Worm (Caenorhabditis elegans) whole organism, L3 larva: ENCODE data around the gene F45D3.1.

Experiments used
- ZK546.5 ChIP-seq: sonication (generic microtip); optimal IDR thresholded peaks from 2 replicates; lab custom pipeline; 2017; ENCODE audit warnings: missing biosample characterization, missing genetic modification characterization
- aly-2 ChIP-seq: fragments of 150-350 bp; optimal IDR thresholded peaks from 2 replicates; lab custom pipeline; 2014; ENCODE audit warnings: missing biosample characterization, missing genetic modification characterization
- ama-1 ChIP-seq: fragments of 150-350 bp; optimal IDR thresholded peaks from 2 replicates; lab custom pipeline; 2018
- ceh-9 ChIP-seq: sonication (generic microtip); optimal IDR thresholded peaks from 2 replicates; lab custom pipeline; 2018; ENCODE audit warnings: missing biosample characterization, missing genetic modification characterization
- daf-12 ChIP-seq: fragments of 150-350 bp; optimal IDR thresholded peaks from 2 replicates; lab custom pipeline; 2014; ENCODE audit warnings: missing biosample characterization, missing genetic modification reagents, missing genetic modification characterization
- egl-27 ChIP-seq: sonication (generic microtip); optimal IDR thresholded peaks from 4 replicates; lab custom pipeline; 2017; ENCODE audit warnings: missing biosample characterization, missing genetic modification reagents, missing genetic modification characterization
- egl-5 ChIP-seq: fragments of 150-350 bp; optimal IDR thresholded peaks from 2 replicates; lab custom pipeline; 2017; ENCODE audit warnings: missing biosample characterization, missing genetic modification reagents, missing genetic modification characterization, inconsistent platforms
- elt-1 ChIP-seq: fragments of 150-350 bp; optimal IDR thresholded peaks from 2 replicates; lab custom pipeline; 2014; ENCODE audit warnings: missing biosample characterization, missing genetic modification characterization
- elt-2 ChIP-seq: sonication (generic microtip); optimal IDR thresholded peaks from 2 replicates; lab custom pipeline; 2016; ENCODE audit warnings: missing genetic modification reagents, mild to moderate bottlenecking, missing genetic modification characterization, missing compliant biosample characterization
- eor-1 ChIP-seq, 2 experiments: fragments of 150-350 bp; optimal IDR thresholded peaks; 2 replicates each; lab custom pipeline; 2014 to 2018; ENCODE audit warnings: missing biosample characterization in 2 of 2, missing genetic modification characterization in 2 of 2
- fkh-10 ChIP-seq: sonication (generic microtip); optimal IDR thresholded peaks from 2 replicates; lab custom pipeline; 2017; ENCODE audit warnings: missing biosample characterization, missing genetic modification reagents, missing genetic modification characterization
- fkh-2 ChIP-seq: fragments of 150-350 bp; optimal IDR thresholded peaks from 2 replicates; lab custom pipeline; 2014; ENCODE audit warnings: missing biosample characterization, missing genetic modification reagents, missing genetic modification characterization
- fos-1 ChIP-seq: fragments of 150-350 bp; optimal IDR thresholded peaks from 2 replicates; lab custom pipeline; 2014; ENCODE audit warnings: missing biosample characterization, missing genetic modification characterization
- hmg-11 ChIP-seq: sonication (generic microtip); optimal IDR thresholded peaks from 2 replicates; lab custom pipeline; 2016; ENCODE audit warnings: missing genetic modification characterization, missing compliant biosample characterization
- lin-15B ChIP-seq: fragments of 150-350 bp; optimal IDR thresholded peaks from 2 replicates; lab custom pipeline; 2014; ENCODE audit warnings: missing biosample characterization, missing genetic modification characterization
- lin-39 ChIP-seq: fragments of 150-350 bp; optimal IDR thresholded peaks from 2 replicates; lab custom pipeline; 2018; ENCODE audit warnings: missing biosample characterization, missing genetic modification reagents, missing genetic modification characterization
- nfya-1 ChIP-seq: sonication (generic microtip); optimal IDR thresholded peaks from 2 replicates; lab custom pipeline; 2017; ENCODE audit warnings: missing genetic modification characterization, mild to moderate bottlenecking, missing compliant biosample characterization, antibody characterized with exemption, moderate library complexity; ENCODE audit not compliant: insufficient read depth
- nhr-11 ChIP-seq: fragments of 150-350 bp; optimal IDR thresholded peaks from 2 replicates; lab custom pipeline; 2014; ENCODE audit warnings: missing biosample characterization, missing genetic modification characterization
- nhr-12 ChIP-seq: fragments of 150-350 bp; optimal IDR thresholded peaks from 2 replicates; lab custom pipeline; 2014; ENCODE audit warnings: missing biosample characterization, missing genetic modification characterization
- nhr-23 ChIP-seq: fragments of 150-350 bp; optimal IDR thresholded peaks from 2 replicates; lab custom pipeline; 2014; ENCODE audit warnings: missing biosample characterization, missing genetic modification reagents, missing genetic modification characterization
- nhr-237 ChIP-seq: fragments of 150-350 bp; optimal IDR thresholded peaks from 2 replicates; lab custom pipeline; 2014; ENCODE audit warnings: missing biosample characterization, missing genetic modification characterization
- nhr-25 ChIP-seq: sonication (generic microtip); optimal IDR thresholded peaks from 2 replicates; lab custom pipeline; 2017; ENCODE audit warnings: missing biosample characterization, missing genetic modification characterization
- nhr-28 ChIP-seq: fragments of 150-350 bp; optimal IDR thresholded peaks from 2 replicates; lab custom pipeline; 2014; ENCODE audit warnings: missing biosample characterization, missing genetic modification characterization
- nhr-43 ChIP-seq: sonication (generic microtip); optimal IDR thresholded peaks from 2 replicates; lab custom pipeline; 2016; ENCODE audit warnings: mild to moderate bottlenecking, missing genetic modification characterization, missing compliant biosample characterization; ENCODE audit not compliant: poor library complexity, severe bottlenecking
- nhr-67 ChIP-seq: fragments of 150-350 bp; optimal IDR thresholded peaks from 2 replicates; lab custom pipeline; 2014; ENCODE audit warnings: missing biosample characterization, missing genetic modification characterization
- nhr-77 ChIP-seq: fragments of 150-350 bp; optimal IDR thresholded peaks from 2 replicates; lab custom pipeline; 2014; ENCODE audit warnings: missing biosample characterization, missing genetic modification characterization
- pha-4 ChIP-seq: fragments of 150-350 bp; optimal IDR thresholded peaks from 2 replicates; lab custom pipeline; 2014; ENCODE audit warnings: missing biosample characterization, missing genetic modification reagents, missing genetic modification characterization
- pqm-1 ChIP-seq: fragments of 150-350 bp; optimal IDR thresholded peaks from 2 replicates; lab custom pipeline; 2017; ENCODE audit warnings: missing biosample characterization, missing genetic modification characterization, inconsistent platforms
- skn-1 ChIP-seq: fragments of 150-350 bp; optimal IDR thresholded peaks from 2 replicates; lab custom pipeline; 2014; ENCODE audit warnings: missing biosample characterization, missing genetic modification characterization
- snpc-4 ChIP-seq: fragments of 150-350 bp; optimal IDR thresholded peaks from 2 replicates; lab custom pipeline; 2014; ENCODE audit warnings: missing biosample characterization, missing genetic modification characterization
- unc-39 ChIP-seq: sonication (generic microtip); optimal IDR thresholded peaks from 4 replicates; lab custom pipeline; 2017; ENCODE audit warnings: missing biosample characterization, missing genetic modification characterization
- unc-62 ChIP-seq: fragments of 150-350 bp; sonication (generic microtip); optimal IDR thresholded peaks from 4 replicates; lab custom pipeline; 2014; ENCODE audit warnings: missing biosample characterization, missing genetic modification reagents, missing genetic modification characterization
- zag-1 ChIP-seq: fragments of 150-350 bp; optimal IDR thresholded peaks from 2 replicates; lab custom pipeline; 2014; ENCODE audit warnings: missing biosample characterization, missing genetic modification characterization
- ztf-11 ChIP-seq: fragments of 150-350 bp; optimal IDR thresholded peaks from 2 replicates; lab custom pipeline; 2014; ENCODE audit warnings: missing biosample characterization, missing genetic modification characterization

The F45D3.1 gene

ce11 chrV:12536409-12537038, 9.7 kb downstream of the F45D3.1 start:
- TF ChIP-seq snpc-4 (tag; lab: Kevin White, UChicago) (no peak), nhr-25 (tag; lab: Kevin White, UChicago) (peak; percentile 31), nhr-23 (tag; lab: Kevin White, UChicago) (peak; percentile 43), ceh-9 (tag; lab: Kevin White, UChicago) (no peak), nfya-1 (peak; percentile 16), lin-39 (tag; lab: Kevin White, UChicago) (peak; percentile 57)

DNA sequence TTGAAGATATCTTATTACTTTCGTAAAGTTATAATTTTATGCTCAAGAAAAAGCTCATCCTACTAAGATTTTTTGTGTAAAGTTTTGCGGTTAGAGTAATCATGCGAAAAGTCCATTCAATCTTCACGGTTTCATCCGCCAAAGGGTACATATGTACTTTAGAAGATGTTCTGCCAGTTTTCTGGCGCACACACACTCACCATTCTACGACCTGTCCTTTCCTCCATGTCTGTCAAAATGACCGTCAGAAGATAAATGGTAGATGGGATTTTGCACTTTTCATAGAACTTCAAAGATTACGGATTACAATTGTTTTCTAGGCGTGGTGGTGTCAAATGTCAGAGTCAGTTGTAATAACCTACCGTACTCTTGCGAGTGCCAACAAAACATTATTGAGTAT, 10.6 kb downstream of the F45D3.1 start:
- peak; percentile 59 for TF ChIP-seq elt-1 (tag; lab: Kevin White, UChicago)
- TF ChIP-seq nhr-23 (tag; lab: Kevin White, UChicago), result peak; percentile 81
- no peak for TF ChIP-seq ztf-11 (tag; lab: Kevin White, UChicago)
- no peak for TF ChIP-seq nhr-67 (tag; lab: Kevin White, UChicago)
- no peak for TF ChIP-seq nhr-28 (tag; lab: Kevin White, UChicago)
- TF ChIP-seq egl-27 (tag; lab: Kevin White, UChicago), result no peak
- TF ChIP-seq daf-12 (tag; lab: Kevin White, UChicago), result peak; percentile 57
- TF ChIP-seq nhr-25 (tag; lab: Kevin White, UChicago), result peak; percentile 84
- TF ChIP-seq egl-5, result no peak
- peak; percentile 68 for TF ChIP-seq unc-62 (GFP tag; lab: Kevin White, UChicago)
- no peak for TF ChIP-seq fkh-10
- TF ChIP-seq eor-1 (tag; optimal IDR thresholded peaks at IDR 0.05; lab: Kevin White, UChicago), result no peak
- no peak for TF ChIP-seq nhr-12 (tag; lab: Kevin White, UChicago)
- TF ChIP-seq nhr-237 (tag; lab: Kevin White, UChicago), result no peak

DNA sequence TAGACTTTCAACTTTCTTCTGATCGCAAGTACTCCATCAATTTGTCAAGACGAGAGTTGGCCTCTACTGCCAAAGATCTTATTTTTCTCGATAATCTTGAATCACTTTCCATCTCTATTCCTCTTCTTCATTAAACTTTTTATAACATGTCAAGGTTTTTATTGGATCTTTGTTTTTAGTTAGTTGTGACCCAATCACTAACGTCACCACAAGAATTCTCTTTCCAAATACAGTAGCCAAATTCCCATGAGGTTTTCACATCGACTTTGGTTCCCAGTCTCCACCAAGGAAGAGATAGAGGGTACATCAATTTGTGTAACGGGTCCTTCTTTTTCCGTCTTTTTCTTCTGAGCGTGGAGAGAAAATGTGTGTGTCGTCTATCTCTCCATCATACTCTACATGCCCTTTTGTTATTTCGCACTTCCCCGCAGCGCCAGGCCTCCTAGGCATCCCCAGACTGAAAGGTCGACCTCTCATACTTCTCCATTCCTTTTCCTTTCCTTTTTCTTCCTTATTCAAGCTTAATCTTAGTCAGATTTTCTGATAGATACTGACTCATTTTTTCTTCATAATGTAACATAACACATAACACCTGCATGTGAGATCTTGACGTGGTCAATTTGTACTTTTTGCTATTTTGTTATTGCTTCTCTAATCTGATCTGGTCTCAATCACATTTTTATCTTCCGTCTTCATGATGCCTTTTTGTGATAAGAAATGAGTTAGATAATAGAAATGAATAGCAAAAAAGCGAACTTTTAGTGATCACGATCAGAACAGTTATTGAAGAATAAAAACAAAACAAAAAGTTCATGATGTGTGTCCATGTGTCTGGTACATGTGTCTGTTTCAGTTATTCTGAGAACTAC, 12.4 kb downstream of the F45D3.1 start:
- TF ChIP-seq lin-15B, result no peak
- TF ChIP-seq pha-4 (tag; lab: Kevin White, UChicago), result no peak
- TF ChIP-seq aly-2 (tag; lab: Kevin White, UChicago), result no peak
- no peak for TF ChIP-seq egl-5
- no peak for TF ChIP-seq pqm-1 (tag; lab: Kevin White, UChicago)
- peak; percentile 27 for TF ChIP-seq nhr-25 (tag; lab: Kevin White, UChicago)
- TF ChIP-seq skn-1, result no peak
- peak; percentile 3 for TF ChIP-seq lin-39 (tag; lab: Kevin White, UChicago)
- TF ChIP-seq nhr-237 (tag; lab: Kevin White, UChicago), result no peak
- peak; percentile 39 for TF ChIP-seq nfya-1
- TF ChIP-seq ztf-11 (tag; lab: Kevin White, UChicago), result no peak
- no peak for TF ChIP-seq nhr-43 (tag; lab: Kevin White, UChicago)
- no peak for TF ChIP-seq egl-27 (tag; lab: Kevin White, UChicago)
- TF ChIP-seq unc-62 (GFP tag; lab: Kevin White, UChicago), result no peak
- no peak for TF ChIP-seq nhr-23 (tag; lab: Kevin White, UChicago)
- TF ChIP-seq snpc-4 (tag; lab: Kevin White, UChicago), result no peak
- no peak for TF ChIP-seq ama-1
- TF ChIP-seq hmg-11 (tag; lab: Kevin White, UChicago), result peak; percentile 24
- TF ChIP-seq elt-1 (tag; lab: Kevin White, UChicago), result peak; percentile 95
- TF ChIP-seq nhr-12 (tag; lab: Kevin White, UChicago), result no peak
- no peak for TF ChIP-seq fkh-10

DNA sequence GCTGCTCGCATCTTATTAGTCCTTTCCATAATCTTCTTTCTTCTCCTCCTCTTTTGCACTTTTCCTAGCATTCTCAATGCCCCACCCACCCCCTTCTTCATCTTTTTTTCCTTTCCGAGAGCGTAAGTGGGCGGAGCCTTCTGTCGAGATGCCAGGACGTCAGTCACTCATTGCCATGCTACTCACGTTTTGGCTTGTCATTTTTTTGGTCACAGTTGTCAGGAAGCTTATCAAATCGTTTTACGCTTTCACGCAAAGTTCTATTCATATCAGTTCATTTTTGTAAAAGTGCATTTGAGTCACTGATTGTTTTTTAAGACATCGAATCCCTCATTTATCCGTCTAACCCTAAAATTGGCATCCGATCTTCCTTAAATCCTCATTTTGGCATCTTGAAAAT, 13.2 kb downstream of the F45D3.1 start:
- TF ChIP-seq elt-2 (tag; lab: Kevin White, UChicago), result peak; percentile 5
- peak; percentile 37 for TF ChIP-seq daf-12 (tag; lab: Kevin White, UChicago)
- peak; percentile 45 for TF ChIP-seq nfya-1
- peak; percentile 88 for TF ChIP-seq unc-62 (GFP tag; lab: Kevin White, UChicago)
- no peak for TF ChIP-seq nhr-67 (tag; lab: Kevin White, UChicago)
- no peak for TF ChIP-seq elt-1 (tag; lab: Kevin White, UChicago)
- peak; percentile 25 for TF ChIP-seq nhr-23 (tag; lab: Kevin White, UChicago)
- no peak for TF ChIP-seq lin-39 (tag; lab: Kevin White, UChicago)

ce11 chrV:12540739-12541138, 13.9 kb downstream of the F45D3.1 start, which contains the start of gene F45D3.2:
F45D3.2 (plus strand) TSS chrV:12541039.
- TF ChIP-seq snpc-4 (tag; lab: Kevin White, UChicago), result no peak
- TF ChIP-seq ceh-9 (tag; lab: Kevin White, UChicago), result no peak
- no peak for TF ChIP-seq daf-12 (tag; lab: Kevin White, UChicago)
- TF ChIP-seq aly-2 (tag; lab: Kevin White, UChicago), result no peak
- TF ChIP-seq unc-39 (tag; lab: Kevin White, UChicago), result no peak
- no peak for TF ChIP-seq lin-39 (tag; lab: Kevin White, UChicago)
- no peak for TF ChIP-seq pqm-1 (tag; lab: Kevin White, UChicago)
- TF ChIP-seq nhr-77 (tag; lab: Kevin White, UChicago), result no peak
- TF ChIP-seq zag-1, result no peak
- TF ChIP-seq nhr-11 (tag; lab: Kevin White, UChicago), result no peak
- no peak for TF ChIP-seq fkh-2 (tag; lab: Kevin White, UChicago)
- no peak for TF ChIP-seq skn-1
- no peak for TF ChIP-seq fos-1
- TF ChIP-seq ZK546.5 (tag; lab: Kevin White, UChicago), result no peak
- TF ChIP-seq elt-2 (tag; lab: Kevin White, UChicago), result no peak
- TF ChIP-seq, all 47 proteins: peak for 0
